Worm (Caenorhabditis elegans) whole organism, early embryonic: ENCODE measurements around the gene F14F8.8.

Experiments used
- B0310.2 ChIP-seq: sonication (generic microtip); optimal IDR thresholded peaks from 2 replicates; lab custom pipeline; 2016; ENCODE audit warnings: mild to moderate bottlenecking, missing genetic modification characterization, missing compliant biosample characterization
- F13C5.2 ChIP-seq: sonication (generic microtip); optimal IDR thresholded peaks from 2 replicates; lab custom pipeline; 2017; ENCODE audit warnings: mild to moderate bottlenecking, missing genetic modification characterization, inconsistent platforms, missing compliant biosample characterization
- ama-1 ChIP-seq: fragments of 150-350 bp; optimal IDR thresholded peaks from 2 replicates; lab custom pipeline; 2014
- ceh-13 ChIP-seq: fragments of 200-800 bp; sonication (Bioruptor generic); optimal IDR thresholded peaks from 2 replicates; lab custom pipeline; 2018; ENCODE audit warnings: mild to moderate bottlenecking, missing genetic modification characterization, missing compliant biosample characterization
- ets-7 ChIP-seq: sonication (generic microtip); optimal IDR thresholded peaks from 2 replicates; lab custom pipeline; 2016; ENCODE audit warnings: missing genotype, missing genetic modification characterization, missing compliant biosample characterization
- flt-1 ChIP-seq: fragments of 200-800 bp; sonication (Bioruptor generic); IDR thresholded peaks from 2 replicates; pipeline ENCODE4 v1.3.6; 2022; ENCODE audit warnings: missing genetic modification characterization, missing compliant biosample characterization
- hmbx-1 ChIP-seq: sonication (generic microtip); optimal IDR thresholded peaks from 2 replicates; lab custom pipeline; 2016; ENCODE audit warnings: mild to moderate bottlenecking, missing genetic modification characterization, missing compliant biosample characterization
- hmg-4 ChIP-seq: fragments of 200-800 bp; sonication (Bioruptor generic); optimal IDR thresholded peaks from 2 replicates; lab custom pipeline; 2018; ENCODE audit warnings: mild to moderate bottlenecking, missing genetic modification characterization, missing compliant biosample characterization
- pes-1 ChIP-seq: fragments of 200-800 bp; sonication (Bioruptor generic); IDR thresholded peaks from 2 replicates; pipeline ENCODE4 v1.3.6; 2022; ENCODE audit warnings: missing genetic modification reagents, missing genetic modification characterization, missing compliant biosample characterization
- scrt-1 ChIP-seq: fragments of 200-800 bp; sonication (Bioruptor generic); IDR thresholded peaks from 2 replicates; pipeline ENCODE4 v1.3.6; 2022; ENCODE audit warnings: missing genetic modification characterization, missing compliant biosample characterization
- sea-1 ChIP-seq: fragments of 200-800 bp; sonication (Bioruptor generic); conservative IDR thresholded peaks from 2 replicates; pipeline ENCODE4 v1.3.6; 2022; ENCODE audit warnings: missing genetic modification characterization, missing compliant biosample characterization
- tbx-11 ChIP-seq: fragments of 200-800 bp; sonication (Bioruptor generic); IDR thresholded peaks from 2 replicates; pipeline ENCODE4 v1.3.6; 2022; ENCODE audit warnings: missing genetic modification characterization, missing compliant biosample characterization
- tra-4 ChIP-seq: sonication (generic microtip); optimal IDR thresholded peaks from 2 replicates; lab custom pipeline; 2017; ENCODE audit warnings: missing genetic modification characterization, missing compliant biosample characterization

ce11 chrV:16694538-16694937, 22.4 kb upstream of the F14F8.8 start, which contains the start of gene srz-101:
- TF ChIP-seq ets-7 (tag; lab: Kevin White, UChicago) (no peak), ama-1 (lab: Kevin White, UChicago) (no peak), hmbx-1 (tag; lab: Kevin White, UChicago) (no peak), flt-1 (no peak), scrt-1 (GFP tag; lab: Robert Waterston, UW) (no peak), sea-1 (GFP tag; lab: Robert Waterston, UW) (no peak), tbx-11 (no peak), pes-1 (no peak), F13C5.2 (no peak), ceh-13 (GFP tag; lab: Kevin White, UChicago) (no peak), hmg-4 (GFP tag; lab: Kevin White, UChicago) (no peak), B0310.2 (no peak), tra-4 (no peak)
